Fruit fly (Drosophila melanogaster): ENCODE data around the gene S-Lap3.

Gene S-Lap3

dm6 chr3L:10516707-10517450, 51.9 kb downstream of the S-Lap3 start (continued):
- TF ChIP-seq CG8924 (tag; optimal IDR thresholded peaks at IDR 0.05) (no peak), Eip74EF (GFP tag; optimal IDR thresholded peaks at IDR 0.05) (no peak), CG4854 (GFP tag; optimal IDR thresholded peaks at IDR 0.05) (no peak), CG18764 (GFP tag; optimal IDR thresholded peaks at IDR 0.05) (no peak), pros (GFP tag; optimal IDR thresholded peaks at IDR 0.05) (no peak), CG3163 (GFP tag; optimal IDR thresholded peaks at IDR 0.05) (no peak), CG10267 (tag; optimal IDR thresholded peaks at IDR 0.05) (no peak), CG2116 (GFP tag; optimal IDR thresholded peaks at IDR 0.05) (no peak), esg (GFP tag; conservative IDR thresholded peaks at IDR 0.05) (no peak), CG6254 (GFP tag; optimal IDR thresholded peaks at IDR 0.05) (no peak), HLH54F (GFP tag; optimal IDR thresholded peaks at IDR 0.05) (no peak), CG18599 (GFP tag; optimal IDR thresholded peaks at IDR 0.05) (peak; percentile 6), gsb (GFP tag; IDR thresholded peaks at IDR 0.05) (no peak), CG2678 (tag; optimal IDR thresholded peaks at IDR 0.05) (peak; percentile 25), row (GFP tag; IDR thresholded peaks at IDR 0.05) (peak; percentile 65), nom (GFP tag; optimal IDR thresholded peaks at IDR 0.05) (no peak), CG14441 (GFP tag; IDR thresholded peaks at IDR 0.05) (no peak), CG2129 (GFP tag; IDR thresholded peaks at IDR 0.05; ENCODE audit: partially characterized antibody) (no peak), slbo (GFP tag; IDR thresholded peaks at IDR 0.05) (peak; percentile 45; the same call in 1 of the 2 replicates), Rfx (GFP tag; IDR thresholded peaks at IDR 0.05) (no peak), tup (GFP tag; optimal IDR thresholded peaks at IDR 0.05) (no peak), Dad (GFP tag; optimal IDR thresholded peaks at IDR 0.05) (no peak), Side (GFP tag; optimal IDR thresholded peaks at IDR 0.05) (no peak), CG30403 (GFP tag; optimal IDR thresholded peaks at IDR 0.05) (no peak), CHES-1-like (GFP tag; optimal IDR thresholded peaks at IDR 0.05) (no peak), Kr (GFP tag; optimal IDR thresholded peaks at IDR 0.05) (no peak), CG9727 (GFP tag; optimal IDR thresholded peaks at IDR 0.05) (peak; percentile 53), ac (GFP tag; optimal IDR thresholded peaks at IDR 0.05) (no peak), Sox100B (GFP tag; optimal IDR thresholded peaks at IDR 0.05) (peak; percentile 8), CG10543 (GFP tag; optimal IDR thresholded peaks at IDR 0.05) (no peak), Max (GFP tag; optimal IDR thresholded peaks at IDR 0.05) (no peak), aop (GFP tag; IDR thresholded peaks at IDR 0.05) (no peak), CG16779 (GFP tag; IDR thresholded peaks at IDR 0.05) (0 out of 2 replicates have a peak, but pooled peaks have one; percentile 6), CG12659 (GFP tag; optimal IDR thresholded peaks at IDR 0.05) (no peak), mam (GFP tag; optimal IDR thresholded peaks at IDR 0.05) (no peak), gro (GFP tag; optimal IDR thresholded peaks at IDR 0.05) (no peak), CG14710 (tag; optimal IDR thresholded peaks at IDR 0.05) (no peak), CG13775 (GFP tag; optimal IDR thresholded peaks at IDR 0.05) (peak; percentile 26), Ets65A (GFP tag) (peak; percentile 87), CG32532 (GFP tag; IDR thresholded peaks at IDR 0.05) (no peak), z (GFP tag; IDR thresholded peaks at IDR 0.05) (no peak), CG11093 (GFP tag; IDR thresholded peaks at IDR 0.05) (no peak), Fer3 (tag; optimal IDR thresholded peaks at IDR 0.05) (no peak), CG7839 (tag; optimal IDR thresholded peaks at IDR 0.05) (peak; percentile 32), Meics (GFP tag; optimal IDR thresholded peaks at IDR 0.05) (no peak), Rx (GFP tag; IDR thresholded peaks at IDR 0.05) (no peak), phol (tag; optimal IDR thresholded peaks at IDR 0.05) (no peak), pan (optimal IDR thresholded peaks at IDR 0.05) (no peak), pan (GFP tag; optimal IDR thresholded peaks at IDR 0.05 in 1 of 2, IDR thresholded peaks at IDR 0.05 in 1 of 2) (no peak), CG7963 (GFP tag; IDR thresholded peaks at IDR 0.05; ENCODE audit: partially characterized antibody) (no peak)
